Fruit fly (Drosophila melanogaster) Kc167 (cell line): ENCODE measurements around the gene CG31122.

Source experiments
- Myc ChIP-seq: fragments of >200 bp; optimal IDR thresholded peaks from 2 replicates; lab custom pipeline; 2017; ENCODE audit warnings: missing external identifiers
- psq ChIP-seq: fragments of >200 bp; optimal IDR thresholded peaks from 2 replicates; lab custom pipeline; 2017; ENCODE audit warnings: missing external identifiers

dm6 chr3R:18438181-18438826 lies 25.6 kb upstream of the CG31122 start:
- no peak for TF ChIP-seq Myc (lab: Kevin White, UChicago)
- no peak for TF ChIP-seq psq (lab: Kevin White, UChicago)
